Fruit fly (Drosophila melanogaster) S2 (cell line): Measurements from ENCODE around the gene CG6067.

ENCODE experiments used
- CG8478 ChIP-seq: fragments of >200 bp; optimal IDR thresholded peaks from 2 replicates; lab custom pipeline; 2018
- CTCF ChIP-seq, 2 experiments: fragments of >200 bp; optimal IDR thresholded peaks; 2 replicates each; lab custom pipeline; 2018

DNA sequence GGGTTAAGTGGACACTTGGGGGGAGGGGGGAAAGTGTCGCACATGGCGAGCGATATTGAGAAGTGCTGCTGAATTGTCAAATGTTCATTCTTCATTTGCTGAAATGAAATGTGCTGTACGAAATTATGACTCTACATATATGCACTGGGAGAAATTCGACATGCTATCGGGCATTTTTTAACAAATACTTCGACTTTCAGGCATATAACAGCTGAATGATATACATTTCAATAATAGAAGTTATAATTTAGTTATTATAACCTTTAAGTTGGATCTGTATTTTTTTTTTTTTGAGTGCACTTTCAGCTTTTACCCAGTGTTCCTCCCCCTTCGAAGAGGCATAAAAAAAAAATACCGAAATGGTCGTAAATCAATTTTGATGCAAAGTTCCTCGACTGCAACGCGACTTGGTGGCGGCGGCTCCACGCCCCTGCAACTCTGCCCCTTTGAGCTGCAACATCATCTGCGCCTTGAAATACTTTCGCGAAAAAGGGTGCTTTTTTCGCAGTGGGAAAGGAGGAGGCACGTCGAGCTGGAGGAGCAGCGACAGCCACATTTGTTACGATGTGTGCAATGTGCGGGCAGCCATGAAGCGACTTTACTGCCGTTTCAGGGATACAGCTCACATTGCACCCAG is 18.1 kb downstream of the CG6067 start:
- TF ChIP-seq CG8478 (lab: Kevin White, UChicago) (no peak), CTCF (optimal IDR thresholded peaks at IDR 0.05; lab: Kevin White, UChicago) (no peak)
